Fruit fly (Drosophila melanogaster): ENCODE results near the gene CG31249.
A peak's percentile ranks its signal among the peaks of the same experiment; 100 is the strongest.

The CG31249 gene

DNA sequence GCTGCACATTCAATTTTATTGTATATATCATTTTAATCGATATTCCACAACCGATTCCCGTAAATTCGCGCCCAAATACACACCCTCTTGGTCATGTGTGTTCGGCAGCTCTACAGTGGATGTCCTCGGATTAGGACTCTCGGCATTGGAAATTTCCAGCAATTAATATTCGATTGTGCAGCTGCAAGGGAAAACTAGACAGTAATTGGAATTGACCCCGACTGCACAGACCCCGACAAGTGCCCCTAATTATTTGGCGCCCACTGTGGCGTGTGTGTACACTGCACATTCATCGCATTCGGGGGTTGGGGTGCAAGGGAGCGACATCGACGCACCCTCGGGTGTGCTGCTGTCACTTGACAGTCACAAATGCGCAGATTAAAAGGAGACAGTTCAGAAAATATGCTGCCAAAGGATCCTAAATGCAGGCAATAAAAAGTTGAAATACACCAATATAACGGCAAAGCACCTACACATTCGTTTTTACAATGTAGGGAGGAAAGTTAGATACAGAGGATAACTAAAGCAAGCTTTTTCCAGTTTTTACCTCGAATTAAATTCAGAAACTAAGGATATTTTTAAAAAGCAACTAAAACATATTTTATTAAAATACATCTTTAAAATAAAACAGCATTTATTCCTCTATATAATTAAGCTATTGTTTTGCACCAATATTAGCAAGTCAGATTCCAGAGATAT, 22.1 kb upstream of the CG31249 start:
- peak; percentile 4 for TF ChIP-seq CG10669 (GFP tag; optimal IDR thresholded peaks at IDR 0.05)
- peak; percentile 4 for TF ChIP-seq CG1621 (tag; optimal IDR thresholded peaks at IDR 0.05)
- no peak for TF ChIP-seq CG16779 (tag; optimal IDR thresholded peaks at IDR 0.05)
- peak; percentile 21 for TF ChIP-seq lz (GFP tag; optimal IDR thresholded peaks at IDR 0.05)
- peak; percentile 52 for TF ChIP-seq CG31627 (GFP tag; optimal IDR thresholded peaks at IDR 0.05)
- TF ChIP-seq CG8119 (GFP tag; IDR thresholded peaks at IDR 0.05) = no peak
- TF ChIP-seq fd59A (GFP tag; optimal IDR thresholded peaks at IDR 0.05) = no peak
- TF ChIP-seq ss (GFP tag; optimal IDR thresholded peaks at IDR 0.05) = no peak
- TF ChIP-seq esn (GFP tag; optimal IDR thresholded peaks at IDR 0.05) = peak; percentile 35
- peak; percentile 26 for TF ChIP-seq Hr39 (GFP tag; optimal IDR thresholded peaks at IDR 0.05)
- TF ChIP-seq Eip75B (GFP tag; optimal IDR thresholded peaks at IDR 0.05) = no peak
- TF ChIP-seq Eip78C (GFP tag) = peak; percentile 65
- peak; percentile 34 for TF ChIP-seq pdm3 (GFP tag; optimal IDR thresholded peaks at IDR 0.05)
- peak; percentile 8 for TF ChIP-seq CG32006 (GFP tag; optimal IDR thresholded peaks at IDR 0.05)
- no peak for TF ChIP-seq vri (GFP tag; optimal IDR thresholded peaks at IDR 0.05)
- TF ChIP-seq eg (GFP tag; IDR thresholded peaks at IDR 0.05) = peak; percentile 17; the same call in 1 of the 3 replicates
- peak; percentile 13 for TF ChIP-seq Sox102F (GFP tag; optimal IDR thresholded peaks at IDR 0.05)
- TF ChIP-seq Sox14 (GFP tag; optimal IDR thresholded peaks at IDR 0.05) = peak; percentile 29
- TF ChIP-seq svp (GFP tag) = peak; percentile 71
- peak; percentile 24 for TF ChIP-seq Met (GFP tag; optimal IDR thresholded peaks at IDR 0.05)
- peak; percentile 8 for TF ChIP-seq CG3919 (GFP tag; optimal IDR thresholded peaks at IDR 0.05)
- no peak for TF ChIP-seq dac (GFP tag; optimal IDR thresholded peaks at IDR 0.05)
- TF ChIP-seq salr (GFP tag; optimal IDR thresholded peaks at IDR 0.05) = peak in 1 of 2 experiments; percentile 18
- peak; percentile 5 for TF ChIP-seq cyc (GFP tag; optimal IDR thresholded peaks at IDR 0.05)
- peak; percentile 4 for TF ChIP-seq Ets21C (GFP tag; optimal IDR thresholded peaks at IDR 0.05)
- peak; percentile 20 for TF ChIP-seq topi (GFP tag; optimal IDR thresholded peaks at IDR 0.05)
- no peak for TF ChIP-seq acj6 (GFP tag; optimal IDR thresholded peaks at IDR 0.05)
- peak; percentile 62; the same call in 2 of the 3 replicates for TF ChIP-seq CG6163 (GFP tag; IDR thresholded peaks at IDR 0.05)
- peak; percentile 17; the same call in 1 of the 2 replicates for TF ChIP-seq Gug (GFP tag; IDR thresholded peaks at IDR 0.05)
- peak; percentile 18 for TF ChIP-seq Ets96B (tag; optimal IDR thresholded peaks at IDR 0.05)
- TF ChIP-seq CG11762 (GFP tag; optimal IDR thresholded peaks at IDR 0.05; ENCODE audit: insufficient read depth) = no peak

DNA sequence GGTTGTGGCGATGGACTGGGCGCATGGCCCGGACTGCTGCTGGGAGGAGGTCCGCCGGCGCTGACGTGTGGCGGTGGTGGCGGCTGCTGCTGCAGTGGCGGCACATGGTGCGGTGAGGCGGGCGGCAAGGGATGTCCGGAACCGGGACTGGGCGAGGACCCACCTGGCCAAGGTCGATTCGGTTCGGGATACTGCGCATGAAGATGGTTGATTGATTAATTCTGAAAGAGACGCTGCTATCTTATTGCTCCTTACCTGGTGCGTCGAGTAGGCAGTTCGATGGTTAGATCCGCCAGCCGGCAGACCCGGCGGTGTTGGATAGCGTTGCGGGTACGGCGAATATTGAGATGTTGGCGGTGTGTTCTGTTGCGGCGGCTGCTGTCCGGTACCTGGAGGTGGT, 20.9 kb upstream of the CG31249 start:
- no peak for TF ChIP-seq CG4318 (GFP tag; optimal IDR thresholded peaks at IDR 0.05)
- no peak for TF ChIP-seq CG6792 (GFP tag; optimal IDR thresholded peaks at IDR 0.05)
- TF ChIP-seq vri (GFP tag; optimal IDR thresholded peaks at IDR 0.05) = no peak
- no peak for TF ChIP-seq Sox14 (GFP tag; optimal IDR thresholded peaks at IDR 0.05)
- no peak for TF ChIP-seq svp (GFP tag)
- no peak for TF ChIP-seq dsx (GFP tag; optimal IDR thresholded peaks at IDR 0.05; ENCODE audit: poor library complexity, severe bottlenecking)
- TF ChIP-seq CG7368 (GFP tag; optimal IDR thresholded peaks at IDR 0.05) = no peak
- TF ChIP-seq CG31627 (GFP tag; optimal IDR thresholded peaks at IDR 0.05) = no peak
- TF ChIP-seq CG11902 (GFP tag; optimal IDR thresholded peaks at IDR 0.05) = no peak
- TF ChIP-seq esn (GFP tag; optimal IDR thresholded peaks at IDR 0.05) = no peak
- TF ChIP-seq Eip78C (GFP tag) = no peak
- TF ChIP-seq eg (GFP tag; IDR thresholded peaks at IDR 0.05) = no peak
- no peak for TF ChIP-seq Smox (GFP tag; optimal IDR thresholded peaks at IDR 0.05)
- no peak for TF ChIP-seq CG6276 (GFP tag; optimal IDR thresholded peaks at IDR 0.05)
- TF ChIP-seq net (GFP tag; optimal IDR thresholded peaks at IDR 0.05) = no peak
- TF ChIP-seq CG34406 (GFP tag; optimal IDR thresholded peaks at IDR 0.05) = no peak
- TF ChIP-seq CG6163 (GFP tag; IDR thresholded peaks at IDR 0.05) = no peak
- no peak for TF ChIP-seq Ets21C (GFP tag; optimal IDR thresholded peaks at IDR 0.05)
- TF ChIP-seq salr (GFP tag; optimal IDR thresholded peaks at IDR 0.05) = no peak
